Fruit fly (Drosophila melanogaster) whole organism, embryonic: ENCODE measurements around the gene CG8300.

Experiments used
- CG11085 ChIP-seq: fragments of 200-800 bp; sonication (Bioruptor generic); IDR thresholded peaks from 2 replicates; pipeline ENCODE4 v1.3.6; 2022; ENCODE audit warnings: missing biosample characterization, missing genetic modification characterization
- CG11504 ChIP-seq: fragments of 200-800 bp; sonication (Bioruptor generic); optimal IDR thresholded peaks from 3 replicates; lab custom pipeline; 2019; ENCODE audit warnings: missing biosample characterization, mild to moderate bottlenecking, missing genetic modification characterization, moderate library complexity
- CG14860 ChIP-seq: fragments of 200-800 bp; sonication (Bioruptor generic); IDR thresholded peaks from 3 replicates; pipeline ENCODE4 v1.3.6; 2022; ENCODE audit warnings: missing biosample characterization, missing genetic modification characterization; ENCODE audit not compliant: partially characterized antibody
- CG15514 ChIP-seq: fragments of 200-800 bp; sonication (Bioruptor generic); optimal IDR thresholded peaks from 3 replicates; lab custom pipeline; 2017; ENCODE audit warnings: missing biosample characterization, missing genetic modification characterization, mild to moderate bottlenecking, moderate library complexity, missing genetic modification reagents
- CG15601 ChIP-seq: fragments of 200-800 bp; sonication (Bioruptor generic); optimal IDR thresholded peaks from 3 replicates; lab custom pipeline; 2019; ENCODE audit warnings: missing biosample characterization, mild to moderate bottlenecking, missing genetic modification characterization, moderate library complexity
- CG2712 ChIP-seq: fragments of 200-800 bp; optimal IDR thresholded peaks from 3 replicates; lab custom pipeline; 2019; ENCODE audit warnings: missing biosample characterization, mild to moderate bottlenecking, missing genetic modification characterization, moderate library complexity
- CG2875 ChIP-seq: fragments of 200-800 bp; sonication (Bioruptor generic); optimal IDR thresholded peaks from 2 replicates; lab custom pipeline; 2017; ENCODE audit warnings: missing biosample characterization, mild to moderate bottlenecking, missing genetic modification characterization, missing genetic modification reagents
- CG31441 ChIP-seq: fragments of 200-800 bp; sonication (Bioruptor generic); IDR thresholded peaks from 2 replicates; pipeline ENCODE4 v1.3.6; 2022; ENCODE audit warnings: missing biosample characterization, missing genetic modification characterization
- CG34376 ChIP-seq: fragments of 200-800 bp; sonication (Bioruptor generic); optimal IDR thresholded peaks from 2 replicates; lab custom pipeline; 2018; ENCODE audit warnings: missing biosample characterization, mild to moderate bottlenecking, missing genetic modification characterization
- CG3995 ChIP-seq: fragments of 200-800 bp; sonication (Bioruptor generic); optimal IDR thresholded peaks from 3 replicates; lab custom pipeline; 2016; ENCODE audit warnings: missing biosample characterization, missing genetic modification characterization
- CG7372 ChIP-seq: fragments of 200-800 bp; sonication (Bioruptor generic); IDR thresholded peaks from 2 replicates; pipeline ENCODE4 v1.3.6; 2022; ENCODE audit warnings: missing biosample characterization, missing genetic modification characterization
- CG8290 ChIP-seq, 3 experiments: fragments of 200-800 bp; sonication (Bioruptor generic); optimal IDR thresholded peaks; 2 replicates each; lab custom pipeline; 2016 to 2019; ENCODE audit warnings: missing biosample characterization in 3 of 3, missing genetic modification characterization in 3 of 3, mild to moderate bottlenecking in 2 of 3, moderate library complexity in 1 of 3
- CG9609 ChIP-seq: fragments of 200-800 bp; sonication (Bioruptor generic); optimal IDR thresholded peaks from 3 replicates; lab custom pipeline; 2016; ENCODE audit warnings: missing biosample characterization, missing genetic modification characterization
- CG9932 ChIP-seq: fragments of 200-800 bp; sonication (Bioruptor generic); IDR thresholded peaks from 2 replicates; pipeline ENCODE4 v1.3.6; 2022; ENCODE audit warnings: missing biosample characterization, missing genetic modification characterization
- Camta ChIP-seq: fragments of 200-800 bp; sonication (Bioruptor generic); optimal IDR thresholded peaks from 2 replicates; lab custom pipeline; 2016; ENCODE audit warnings: missing biosample characterization, missing genetic modification characterization
- D19B ChIP-seq: fragments of 200-800 bp; sonication (Bioruptor generic); optimal IDR thresholded peaks from 2 replicates; lab custom pipeline; 2017; ENCODE audit warnings: missing biosample characterization, mild to moderate bottlenecking, missing genetic modification characterization
- Deaf1 ChIP-seq: fragments of 200-800 bp; optimal IDR thresholded peaks from 3 replicates; lab custom pipeline; 2019; ENCODE audit warnings: missing biosample characterization, mild to moderate bottlenecking, missing genetic modification characterization, moderate library complexity
- ERR ChIP-seq: fragments of 200-800 bp; sonication (Bioruptor generic); optimal IDR thresholded peaks from 2 replicates; lab custom pipeline; 2016; ENCODE audit warnings: missing biosample characterization, missing genetic modification characterization
- Ets65A ChIP-seq: fragments of 200-800 bp; sonication (Bioruptor generic); peaks from one replicate; lab custom pipeline; 2016; ENCODE audit warnings: missing biosample characterization, missing genetic modification characterization
- HHEX ChIP-seq: fragments of 200-800 bp; sonication (Bioruptor generic); optimal IDR thresholded peaks from 3 replicates; lab custom pipeline; 2017; ENCODE audit warnings: missing biosample characterization, mild to moderate bottlenecking, missing genetic modification characterization, missing genetic modification reagents
- Hand ChIP-seq: fragments of 200-800 bp; sonication (Bioruptor generic); optimal IDR thresholded peaks from 2 replicates; lab custom pipeline; 2017; ENCODE audit warnings: mild to moderate bottlenecking, missing biosample characterization, missing genetic modification reagents, missing genetic modification characterization
- Hey ChIP-seq: fragments of 200-800 bp; sonication (Bioruptor generic); optimal IDR thresholded peaks from 3 replicates; lab custom pipeline; 2018; ENCODE audit warnings: missing biosample characterization, mild to moderate bottlenecking, missing genetic modification characterization
- MBD-R2 ChIP-seq: fragments of 200-800 bp; sonication (Bioruptor generic); IDR thresholded peaks from 2 replicates; pipeline ENCODE4 v1.3.6; 2022; ENCODE audit warnings: missing biosample characterization, missing genetic modification characterization
- Med ChIP-seq: fragments of 200-800 bp; sonication (Bioruptor generic); peaks from one replicate; lab custom pipeline; 2016; ENCODE audit warnings: missing biosample characterization, missing genetic modification characterization, mild to moderate bottlenecking, inconsistent platforms, moderate library complexity
- Pdp1 ChIP-seq, 2 experiments: fragments of 200-800 bp; sonication (Bioruptor generic); optimal IDR thresholded peaks; 3 replicates each; lab custom pipeline; 2016; ENCODE audit warnings: missing biosample characterization in 2 of 2, missing genetic modification characterization in 2 of 2, mild to moderate bottlenecking in 1 of 2, moderate library complexity in 1 of 2
- Ptx1 ChIP-seq: fragments of 200-800 bp; sonication (Bioruptor generic); IDR thresholded peaks from 2 replicates; pipeline ENCODE4 v1.3.6; 2022; ENCODE audit warnings: missing biosample characterization, missing genetic modification characterization
- Side ChIP-seq: fragments of 200-800 bp; sonication (Bioruptor generic); optimal IDR thresholded peaks from 2 replicates; lab custom pipeline; 2016; ENCODE audit warnings: missing biosample characterization, missing genetic modification characterization
- amos ChIP-seq: fragments of 200-800 bp; sonication (Bioruptor generic); IDR thresholded peaks from 2 replicates; pipeline ENCODE4 v1.3.6; 2022; ENCODE audit warnings: missing biosample characterization, missing genetic modification characterization; ENCODE audit not compliant: partially characterized antibody
- az2 ChIP-seq: fragments of 200-800 bp; sonication (Bioruptor generic); optimal IDR thresholded peaks from 3 replicates; lab custom pipeline; 2016; ENCODE audit warnings: missing biosample characterization, missing genetic modification characterization
- crol ChIP-seq: fragments of 200-800 bp; sonication (Bioruptor generic); IDR thresholded peaks from 2 replicates; pipeline ENCODE4 v1.3.6; 2022; ENCODE audit warnings: missing biosample characterization, missing genetic modification characterization
- cwo ChIP-seq: fragments of 200-800 bp; sonication (Bioruptor generic); optimal IDR thresholded peaks from 3 replicates; lab custom pipeline; 2017; ENCODE audit warnings: missing biosample characterization, missing genetic modification characterization, mild to moderate bottlenecking, moderate library complexity, missing genetic modification reagents
- exex ChIP-seq: fragments of 200-800 bp; sonication (Bioruptor generic); optimal IDR thresholded peaks from 4 replicates; lab custom pipeline; 2018; ENCODE audit warnings: missing biosample characterization, mild to moderate bottlenecking, missing genetic modification characterization, moderate library complexity
- fd64A ChIP-seq: fragments of 200-800 bp; sonication (Bioruptor generic); optimal IDR thresholded peaks from 3 replicates; lab custom pipeline; 2018; ENCODE audit warnings: missing biosample characterization, mild to moderate bottlenecking, missing genetic modification characterization
- ftz-f1 ChIP-seq: fragments of 200-800 bp; sonication (Bioruptor generic); optimal IDR thresholded peaks from 2 replicates; lab custom pipeline; 2016; ENCODE audit warnings: missing biosample characterization, missing genetic modification characterization
- grn ChIP-seq: fragments of 200-800 bp; sonication (Bioruptor generic); optimal IDR thresholded peaks from 3 replicates; lab custom pipeline; 2017; ENCODE audit warnings: missing biosample characterization, missing genetic modification characterization
- her ChIP-seq: fragments of 200-800 bp; sonication (Bioruptor generic); optimal IDR thresholded peaks from 2 replicates; lab custom pipeline; 2016; ENCODE audit warnings: missing biosample characterization, missing genetic modification characterization
- insv ChIP-seq, 2 experiments: fragments of 200-800 bp; sonication (Bioruptor generic); optimal IDR thresholded peaks; 3 replicates each; lab custom pipeline; 2016 to 2018; ENCODE audit warnings: missing biosample characterization in 2 of 2, missing genetic modification characterization in 2 of 2
- prd ChIP-seq, 3 experiments: fragments of >200 bp in 2 of 3; fragments of 200-800 bp in 1 of 3; sonication (Bioruptor generic) in 1 of 3; optimal IDR thresholded peaks in 2 of 3; IDR thresholded peaks in 1 of 3; 2 replicates in 2 of 3; 3 replicates in 1 of 3; pipeline versions ENCODE4 v1.3.6 to Lab custom; 2017 to 2022; ENCODE audit warnings: missing biosample characterization in 1 of 3, missing genetic modification characterization in 1 of 3
- row ChIP-seq: fragments of 200-800 bp; sonication (Bioruptor generic); IDR thresholded peaks from 3 replicates; pipeline ENCODE4 v1.3.6; 2022; ENCODE audit warnings: missing biosample characterization, missing genetic modification characterization
- slbo ChIP-seq: fragments of 200-800 bp; sonication (Bioruptor generic); IDR thresholded peaks from 2 replicates; pipeline ENCODE4 v1.3.6; 2022; ENCODE audit warnings: missing biosample characterization, missing genetic modification characterization
- slp2 ChIP-seq: fragments of 200-800 bp; sonication (Bioruptor generic); optimal IDR thresholded peaks from 2 replicates; lab custom pipeline; 2016; ENCODE audit warnings: missing biosample characterization, missing genetic modification characterization
- sug ChIP-seq: fragments of 200-800 bp; optimal IDR thresholded peaks from 2 replicates; lab custom pipeline; 2019; ENCODE audit warnings: missing biosample characterization, mild to moderate bottlenecking, missing genetic modification characterization, moderate library complexity
- vvl ChIP-seq: fragments of 200-800 bp; sonication (Bioruptor generic); IDR thresholded peaks from 2 replicates; pipeline ENCODE4 v1.3.6; 2022; ENCODE audit warnings: missing biosample characterization, missing genetic modification characterization
- zen2 ChIP-seq: fragments of 200-800 bp; sonication (Bioruptor generic); IDR thresholded peaks from 3 replicates; pipeline ENCODE4 v1.3.6; 2022; ENCODE audit warnings: missing biosample characterization, missing genetic modification characterization; ENCODE audit not compliant: partially characterized antibody

Gene CG8300

DNA sequence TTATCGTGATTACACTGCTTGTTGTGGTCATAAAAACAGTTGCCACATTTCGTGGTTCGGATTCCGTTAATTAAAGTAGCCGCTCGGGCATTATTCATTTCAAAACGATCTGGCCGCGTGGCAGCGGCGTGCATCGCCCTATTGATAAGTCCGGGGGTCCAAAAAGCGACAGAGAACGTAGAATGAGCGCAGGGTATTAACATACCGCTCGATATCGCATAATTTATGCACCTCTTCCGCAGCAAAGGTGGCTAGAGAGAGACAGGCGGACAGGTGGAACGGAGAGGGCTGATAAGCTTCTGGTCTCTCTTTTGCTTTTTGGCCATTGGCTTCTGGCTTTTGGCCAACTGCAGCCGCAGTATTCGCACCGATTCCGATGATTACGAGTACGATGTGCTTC lies 36.6 kb upstream of the CG8300 start (continued):
- no peak for TF ChIP-seq CG15514 (GFP tag; lab: Kevin White, UChicago)
- TF ChIP-seq exex (tag; lab: Kevin White, UChicago) = peak; percentile 30
- TF ChIP-seq CG2712 (tag; lab: Kevin White, UChicago) = no peak
- TF ChIP-seq slp2 (GFP tag; lab: Kevin White, UChicago) = no peak
- no peak for TF ChIP-seq CG9609 (GFP tag; lab: Kevin White, UChicago)
- no peak for TF ChIP-seq CG2875 (GFP tag; lab: Kevin White, UChicago)
- TF ChIP-seq zen2 = no peak

DNA sequence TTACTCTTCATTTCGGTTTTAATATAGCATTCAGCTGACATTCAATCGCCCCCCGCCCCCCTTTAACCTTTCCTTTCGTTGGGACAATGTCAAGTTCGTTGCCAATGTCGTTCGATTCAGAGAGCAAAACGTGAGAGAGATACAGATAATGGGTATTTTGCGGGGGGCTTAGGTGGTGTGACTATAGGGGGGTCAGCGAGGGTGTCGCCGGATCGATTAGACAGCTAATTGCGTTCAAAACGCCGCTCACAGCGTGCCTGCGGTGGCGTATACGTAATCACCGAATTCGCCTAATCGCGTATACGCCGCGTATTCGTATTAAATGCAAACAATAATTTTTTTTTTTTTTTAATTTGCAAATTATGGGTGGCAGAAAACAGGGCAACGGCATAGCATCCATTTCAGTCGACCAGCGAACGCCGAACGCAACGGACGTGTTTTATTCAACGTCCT lies 35.6 kb upstream of the CG8300 start, which contains the start of gene CG4607:
CG4607 (plus strand) TSS at position 403 of the 453 bp plus-strand sequence.
- TF ChIP-seq Ets65A (GFP tag; lab: Kevin White, UChicago) (peak; percentile 66), Med (peak; percentile 80), cwo (GFP tag; lab: Kevin White, UChicago) (peak; percentile 77), CG34376 (GFP tag; lab: Kevin White, UChicago) (peak; percentile 61), CG9932 (GFP tag; lab: Robert Waterston, UW) (0 out of 2 replicates have a peak, but pooled peaks have one; percentile 33), CG31441 (no peak), ERR (GFP tag; lab: Kevin White, UChicago) (peak; percentile 53), exex (tag; lab: Kevin White, UChicago) (peak; percentile 44), crol (GFP tag; lab: Robert Waterston, UW) (peak; percentile 39; the same call in 1 of the 2 replicates), slbo (GFP tag; lab: Robert Waterston, UW) (0 out of 2 replicates have a peak, but pooled peaks have one; percentile 10), Pdp1 (GFP tag; optimal IDR thresholded peaks at IDR 0.05; lab: Kevin White, UChicago) (peak in 1 of 2 experiments; percentile 36), Side (no peak), HHEX (GFP tag; lab: Kevin White, UChicago) (no peak), CG14860 (GFP tag; lab: Robert Waterston, UW) (no peak), D19B (GFP tag; lab: Kevin White, UChicago) (peak; percentile 4), ftz-f1 (GFP tag; lab: Kevin White, UChicago) (peak; percentile 68), CG7372 (peak; percentile 71), CG11504 (tag; lab: Kevin White, UChicago) (no peak), sug (tag; lab: Kevin White, UChicago) (peak; percentile 94), prd (optimal IDR thresholded peaks at IDR 0.05; lab: Kevin White, UChicago) (no peak), prd (GFP tag; IDR thresholded peaks at IDR 0.05; lab: Robert Waterston, UW) (peak; percentile 21; the same call in 1 of the 3 replicates)

DNA sequence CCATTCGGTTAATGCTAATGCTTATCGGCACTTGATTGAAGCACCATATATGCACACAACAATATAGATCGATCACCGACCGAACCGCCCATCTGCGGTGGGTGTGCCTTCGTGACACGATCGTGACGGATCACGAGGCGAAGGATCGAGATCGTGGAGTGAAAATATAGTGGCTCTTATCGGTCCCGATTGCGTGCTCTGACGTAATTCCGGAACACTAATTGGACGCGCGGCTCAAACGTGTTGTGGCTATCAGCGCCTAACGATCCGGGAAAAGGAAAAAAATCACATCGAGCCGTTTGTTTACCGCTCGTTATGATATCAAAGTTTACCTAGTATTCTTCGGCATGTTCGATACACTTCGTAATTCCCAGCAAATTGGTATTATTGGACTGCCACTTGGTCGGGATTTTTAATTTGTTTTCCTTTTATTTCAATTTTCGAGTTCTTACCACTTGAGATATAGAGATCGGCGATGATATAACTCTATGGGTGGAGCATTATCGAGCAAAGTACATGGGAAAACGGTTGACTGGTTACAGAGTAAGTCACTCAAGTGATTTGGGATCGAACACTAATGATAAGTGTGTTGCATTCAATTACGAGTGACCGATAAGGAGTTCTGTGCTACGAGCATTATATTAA lies 31.3 kb upstream of the CG8300 start:
- TF ChIP-seq vvl = no peak
- peak in 1 of 2 experiments; percentile 61 for TF ChIP-seq Pdp1 (GFP tag; optimal IDR thresholded peaks at IDR 0.05; lab: Kevin White, UChicago)
- TF ChIP-seq CG8290 (GFP tag; optimal IDR thresholded peaks at IDR 0.05; lab: Kevin White, UChicago) = no peak
- TF ChIP-seq CG8290 (tag; optimal IDR thresholded peaks at IDR 0.05; lab: Kevin White, UChicago) = peak in 1 of 2 experiments; percentile 3
- peak; percentile 54 for TF ChIP-seq sug (tag; lab: Kevin White, UChicago)
- TF ChIP-seq MBD-R2 (GFP tag; lab: Robert Waterston, UW) = no peak
- no peak for TF ChIP-seq insv (GFP tag; optimal IDR thresholded peaks at IDR 0.05; lab: Kevin White, UChicago)
- no peak for TF ChIP-seq az2 (GFP tag; lab: Kevin White, UChicago)
- TF ChIP-seq CG3995 = no peak
- peak; percentile 79 for TF ChIP-seq exex (tag; lab: Kevin White, UChicago)
- TF ChIP-seq CG11085 = no peak
- TF ChIP-seq Camta (GFP tag; lab: Kevin White, UChicago) = no peak
- TF ChIP-seq grn (GFP tag; lab: Kevin White, UChicago) = peak; percentile 82
- no peak for TF ChIP-seq fd64A (GFP tag; lab: Kevin White, UChicago)
- no peak for TF ChIP-seq Hand (GFP tag; lab: Kevin White, UChicago)
- TF ChIP-seq amos = peak; percentile 33; the same call in 1 of the 2 replicates
- peak; percentile 70 for TF ChIP-seq cwo (GFP tag; lab: Kevin White, UChicago)
- TF ChIP-seq Deaf1 (tag; lab: Kevin White, UChicago) = peak; percentile 60
- no peak for TF ChIP-seq row (GFP tag; lab: Robert Waterston, UW)
- TF ChIP-seq Ptx1 (GFP tag; lab: Robert Waterston, UW) = no peak
- peak; percentile 15 for TF ChIP-seq CG15601 (tag; lab: Kevin White, UChicago)
- no peak for TF ChIP-seq her (GFP tag; lab: Kevin White, UChicago)
- peak; percentile 87 for TF ChIP-seq Hey (tag; lab: Kevin White, UChicago)
